Worm (Caenorhabditis elegans): ENCODE measurements around the gene nlt-1.

Gene nlt-1

DNA sequence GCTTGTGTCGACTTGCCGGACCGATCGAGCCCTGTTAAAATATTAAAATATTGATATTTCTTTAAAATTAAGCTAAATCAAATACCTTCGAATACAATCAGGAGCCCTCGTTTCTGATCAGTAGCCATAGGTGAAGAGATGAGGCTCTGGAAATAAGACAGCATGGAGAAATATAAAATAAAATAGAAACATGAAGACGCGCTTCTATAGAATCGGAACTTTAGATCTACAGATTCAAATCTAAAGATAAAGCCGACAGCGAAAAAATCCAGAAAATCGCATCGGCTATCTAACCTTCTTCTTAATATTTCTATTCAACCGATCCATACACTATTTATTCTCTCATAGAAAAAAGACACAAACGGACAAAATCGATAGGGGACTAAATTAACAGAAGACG is 34.0 kb downstream of the nlt-1 start, which contains the start of gene dtmk-1:
dtmk-1 (minus strand) TSS at position 146 of the 400 bp plus-strand sequence.
- 0 out of 2 replicates have a peak, but pooled peaks have one; percentile 10 for TF ChIP-seq pha-4 (GFP tag; IDR thresholded peaks at IDR 0.05)
- TF ChIP-seq pha-4 (tag; optimal IDR thresholded peaks at IDR 0.05), result no peak
- TF ChIP-seq lin-38 (GFP tag; IDR thresholded peaks at IDR 0.05), result peak; percentile 33; the same call in 1 of the 2 replicates
- TF ChIP-seq ama-1 (optimal IDR thresholded peaks at IDR 0.05), result peak; percentile 32
- no peak for TF ChIP-seq lim-7 (GFP tag; IDR thresholded peaks at IDR 0.05)
- peak; percentile 12 for TF ChIP-seq lin-13 (GFP tag; optimal IDR thresholded peaks at IDR 0.05)
- no peak for TF ChIP-seq ceh-82 (tag; optimal IDR thresholded peaks at IDR 0.05)
- TF ChIP-seq zfp-3 (GFP tag; conservative IDR thresholded peaks at IDR 0.05), result 0 out of 2 replicates have a peak, but pooled peaks have one; percentile 9
- TF ChIP-seq nhr-25 (tag; optimal IDR thresholded peaks at IDR 0.05; ENCODE audit: borderline replicate concordance, insufficient read depth), result peak; percentile 5

- no peak for TF ChIP-seq ceh-32 (tag; optimal IDR thresholded peaks at IDR 0.05; ENCODE audit: poor library complexity)
- TF ChIP-seq zip-2 (tag; optimal IDR thresholded peaks at IDR 0.05), result no peak
- TF ChIP-seq F49E8.2 (tag; optimal IDR thresholded peaks at IDR 0.05; ENCODE audit: borderline replicate concordance), result no peak
- TF ChIP-seq vab-7 (GFP tag; IDR thresholded peaks at IDR 0.05), result no peak
- TF ChIP-seq F37D6.2 (tag; optimal IDR thresholded peaks at IDR 0.05), result no peak
- no peak for TF ChIP-seq snpc-4 (tag; optimal IDR thresholded peaks at IDR 0.05)
- no peak for TF ChIP-seq zip-11 (GFP tag; IDR thresholded peaks at IDR 0.05)
- TF ChIP-seq nhr-28 (tag; optimal IDR thresholded peaks at IDR 0.05), result no peak
- TF ChIP-seq ztf-11 (tag; optimal IDR thresholded peaks at IDR 0.05), result no peak
- no peak for TF ChIP-seq dmd-8 (GFP tag; IDR thresholded peaks at IDR 0.05)
- TF ChIP-seq nhr-42 (GFP tag; IDR thresholded peaks at IDR 0.05), result no peak
- TF ChIP-seq ceh-62 (tag; optimal IDR thresholded peaks at IDR 0.05), result no peak
- no peak for TF ChIP-seq sdz-12 (GFP tag; optimal IDR thresholded peaks at IDR 0.05)
- TF ChIP-seq lir-3 (tag; optimal IDR thresholded peaks at IDR 0.05), result no peak
- TF ChIP-seq Y75B8A.6 (GFP tag; IDR thresholded peaks at IDR 0.05), result no peak
- TF ChIP-seq F44E2.7 (GFP tag; IDR thresholded peaks at IDR 0.05), result no peak
- TF ChIP-seq mdl-1 (tag; optimal IDR thresholded peaks at IDR 0.05), result no peak
- TF ChIP-seq mxl-2 (GFP tag; conservative IDR thresholded peaks at IDR 0.05), result no peak
- no peak for TF ChIP-seq madf-9 (GFP tag; conservative IDR thresholded peaks at IDR 0.05)
Observed at ce11 chrII:9965325-9965724, 35.6 kb downstream of the nlt-1 start.

DNA sequence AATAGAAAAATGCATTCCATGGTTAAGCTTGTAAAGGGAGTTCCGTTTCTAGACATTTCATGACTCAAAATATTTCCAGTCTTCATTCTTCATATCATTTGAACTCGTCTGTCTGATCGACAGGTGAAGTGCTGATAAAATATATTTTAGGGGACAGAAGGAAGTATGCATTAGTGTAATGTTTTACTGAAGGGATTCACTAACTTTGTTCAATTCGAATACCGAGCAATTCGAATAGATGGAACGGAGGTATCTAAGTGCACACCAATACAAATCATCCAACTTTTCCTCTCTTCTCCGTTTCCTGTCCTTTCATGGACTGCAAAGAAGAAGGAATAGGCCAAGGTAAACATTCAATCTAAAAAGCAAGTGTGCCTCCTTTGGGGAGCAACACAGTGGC is 37.1 kb downstream of the nlt-1 start:
- peak; percentile 41 for TF ChIP-seq pqm-1 (tag; optimal IDR thresholded peaks at IDR 0.05)
- no peak for TF ChIP-seq mep-1 (tag; optimal IDR thresholded peaks at IDR 0.05)
- no peak for TF ChIP-seq lin-39 (tag; optimal IDR thresholded peaks at IDR 0.05)
- TF ChIP-seq dmd-6 (GFP tag; IDR thresholded peaks at IDR 0.05), result peak; percentile 25; the same call in 1 of the 2 replicates
- TF ChIP-seq unc-62 (GFP tag; optimal IDR thresholded peaks at IDR 0.05 in 1 of 2), result peak in 1 of 2 experiments; percentile 93
- TF ChIP-seq unc-62 (tag; optimal IDR thresholded peaks at IDR 0.05), result no peak

DNA sequence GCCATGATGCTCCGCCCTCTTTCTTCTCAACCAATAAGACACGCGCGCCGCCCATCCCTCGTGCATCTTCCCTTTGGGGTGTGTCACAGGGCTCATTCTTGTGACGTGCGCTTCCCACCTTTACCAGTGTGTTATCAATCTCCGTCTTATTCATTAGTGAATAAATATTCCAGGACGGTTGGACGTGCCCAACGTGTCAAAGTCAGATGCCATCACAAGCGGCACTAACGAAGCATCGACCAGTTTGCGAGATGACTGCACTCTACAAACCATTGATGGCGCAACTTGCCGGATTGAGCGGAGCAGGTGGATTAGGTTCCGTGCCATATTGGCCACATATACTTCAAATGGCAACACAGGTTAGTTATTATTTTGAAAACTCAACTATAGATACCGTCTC is 40.8 kb downstream of the nlt-1 start:
- TF ChIP-seq ama-1 (optimal IDR thresholded peaks at IDR 0.05) (no peak), ZK337.2 (GFP tag; IDR thresholded peaks at IDR 0.05) (no peak), nhr-6 (tag; optimal IDR thresholded peaks at IDR 0.05) (no peak), ceh-82 (tag; optimal IDR thresholded peaks at IDR 0.05) (no peak), F44E2.7 (GFP tag; IDR thresholded peaks at IDR 0.05) (no peak), nhr-76 (tag; optimal IDR thresholded peaks at IDR 0.05) (no peak), nhr-111 (GFP tag; optimal IDR thresholded peaks at IDR 0.05) (no peak), unc-62 (GFP tag; optimal IDR thresholded peaks at IDR 0.05 in 1 of 2) (peak in 1 of 2 experiments; percentile 84), unc-62 (tag; optimal IDR thresholded peaks at IDR 0.05) (no peak), aly-2 (tag; optimal IDR thresholded peaks at IDR 0.05) (no peak), unc-39 (tag; optimal IDR thresholded peaks at IDR 0.05) (no peak), egl-43 (GFP tag; IDR thresholded peaks at IDR 0.05) (peak; percentile 56; the same call in 1 of the 2 replicates), egl-27 (tag; optimal IDR thresholded peaks at IDR 0.05) (no peak), hlh-30 (tag; optimal IDR thresholded peaks at IDR 0.05; ENCODE audit: insufficient read depth) (peak; percentile 7), aha-1 (tag) (peak; percentile 78)

Measured in whole organism, L4 larva.